Fruit fly (Drosophila melanogaster) whole organism, wandering third instar larva: ENCODE data around the gene CG14357.

Source experiments
- GATAd ChIP-seq: sonication (Bioruptor generic); optimal IDR thresholded peaks from 2 replicates; lab custom pipeline; 2016; ENCODE audit warnings: missing biosample characterization, missing genetic modification characterization
- Hr78 ChIP-seq: fragments of >200 bp; optimal IDR thresholded peaks from 2 replicates; lab custom pipeline; 2017; ENCODE audit warnings: missing biosample characterization, missing genetic modification characterization
- Sp1 ChIP-seq: fragments of 200-800 bp; sonication (Bioruptor generic); optimal IDR thresholded peaks from 3 replicates; lab custom pipeline; 2019; ENCODE audit warnings: missing biosample characterization, mild to moderate bottlenecking, missing genetic modification characterization, moderate library complexity
- Vsx2 ChIP-seq: fragments of 200-300, 225-300 bp; sonication (Bioruptor generic); optimal IDR thresholded peaks from 2 replicates; lab custom pipeline; 2018; ENCODE audit warnings: missing biosample characterization, missing genetic modification characterization; ENCODE audit not compliant: partially characterized antibody
- br ChIP-seq: fragments of 200-800 bp; sonication (Bioruptor generic); optimal IDR thresholded peaks from 2 replicates; lab custom pipeline; 2016; ENCODE audit warnings: missing biosample characterization, missing genetic modification characterization
- brk ChIP-seq: fragments of 200-800 bp; sonication (Bioruptor generic); optimal IDR thresholded peaks from 2 replicates; lab custom pipeline; 2016; ENCODE audit warnings: missing biosample characterization, mild to moderate bottlenecking, missing genetic modification characterization
- dl ChIP-seq, 2 experiments: fragments of 175-275, 200-275 bp in 1 of 2; fragments of 200-275 bp in 1 of 2; sonication (Bioruptor generic); optimal IDR thresholded peaks; lab custom pipeline; 2018; ENCODE audit warnings: mild to moderate bottlenecking in 2 of 2, missing biosample characterization in 2 of 2, missing genetic modification characterization in 2 of 2, moderate library complexity in 2 of 2; ENCODE audit not compliant: partially characterized antibody in 2 of 2, insufficient read depth in 1 of 2
- ey ChIP-seq: fragments of 200-800 bp; sonication (Bioruptor generic); optimal IDR thresholded peaks from 2 replicates; lab custom pipeline; 2016; ENCODE audit warnings: missing biosample characterization, missing genetic modification characterization
- fru ChIP-seq: fragments of 200-800 bp; sonication (Bioruptor generic); optimal IDR thresholded peaks from 3 replicates; lab custom pipeline; 2016; ENCODE audit warnings: missing biosample characterization, mild to moderate bottlenecking, missing genetic modification characterization
- h ChIP-seq: fragments of 200-800 bp; sonication (Bioruptor generic); optimal IDR thresholded peaks from 3 replicates; lab custom pipeline; 2016; ENCODE audit warnings: missing biosample characterization, mild to moderate bottlenecking, missing genetic modification characterization
- jim ChIP-seq: fragments of 175-275, 200-325 bp; sonication (Bioruptor generic); optimal IDR thresholded peaks from 2 replicates; lab custom pipeline; 2016; ENCODE audit warnings: missing biosample characterization, mild to moderate bottlenecking, missing genetic modification characterization
- pan ChIP-seq: fragments of >200 bp; optimal IDR thresholded peaks from 2 replicates; lab custom pipeline; 2017
- psq ChIP-seq: fragments of 200-800 bp; sonication (Bioruptor generic); optimal IDR thresholded peaks from 3 replicates; lab custom pipeline; 2017; ENCODE audit warnings: missing biosample characterization, mild to moderate bottlenecking, missing genetic modification characterization, moderate library complexity
- tai ChIP-seq: sonication (Bioruptor generic); optimal IDR thresholded peaks from 2 replicates; lab custom pipeline; 2016; ENCODE audit warnings: missing biosample characterization, missing genetic modification characterization

- TF ChIP-seq Hr78 (no peak), jim (GFP tag; lab: Kevin White, UChicago) (no peak), br (no peak), dl (GFP tag; optimal IDR thresholded peaks at IDR 0.05; lab: Kevin White, UChicago; ENCODE audit: insufficient read depth in 1 of 2, partially characterized antibody in 2 of 2) (no peak), fru (GFP tag; lab: Kevin White, UChicago) (no peak), GATAd (GFP tag; lab: Kevin White, UChicago) (no peak), brk (GFP tag; lab: Kevin White, UChicago) (no peak), h (no peak), ey (GFP tag; lab: Kevin White, UChicago) (no peak), psq (GFP tag; lab: Kevin White, UChicago) (no peak), Sp1 (GFP tag; lab: Kevin White, UChicago) (no peak), pan (no peak), Vsx2 (GFP tag; lab: Kevin White, UChicago) (no peak), tai (GFP tag; lab: Kevin White, UChicago) (no peak)
These were observed 6.4 kb upstream of the CG14357 start, which contains the start of gene Kif19A for dm6 chr3R:14118350-14118749.
